Fruit fly (Drosophila melanogaster) whole organism, adult: ENCODE results near the gene HP1c.

ENCODE experiments used
- CG11617 ChIP-seq: fragments of 200-800 bp; sonication (Bioruptor generic); optimal IDR thresholded peaks from 2 replicates; lab custom pipeline; 2017; ENCODE audit warnings: mild to moderate bottlenecking, missing biosample characterization, missing genetic modification reagents, missing genetic modification characterization
- CG12768 ChIP-seq: fragments of 200-800 bp; sonication (Bioruptor generic); optimal IDR thresholded peaks from 2 replicates; lab custom pipeline; 2017; ENCODE audit warnings: missing biosample characterization, missing genetic modification characterization, mild to moderate bottlenecking, moderate library complexity, missing genetic modification reagents
- CG14711 ChIP-seq: fragments of 200-800 bp; sonication (Bioruptor generic); optimal IDR thresholded peaks from 2 replicates; lab custom pipeline; 2018; ENCODE audit warnings: missing biosample characterization, mild to moderate bottlenecking, missing genetic modification characterization, moderate library complexity
- CG1620 ChIP-seq: fragments of 200-800 bp; sonication (Bioruptor generic); optimal IDR thresholded peaks from 2 replicates; lab custom pipeline; 2016; ENCODE audit warnings: missing biosample characterization, missing genetic modification characterization
- CG33017 ChIP-seq: fragments of 200-800 bp; sonication (Bioruptor generic); optimal IDR thresholded peaks from 2 replicates; lab custom pipeline; 2018; ENCODE audit warnings: missing biosample characterization, mild to moderate bottlenecking, missing genetic modification characterization, moderate library complexity
- CG5204 ChIP-seq: fragments of 200-800 bp; sonication (Bioruptor generic); optimal IDR thresholded peaks from 2 replicates; lab custom pipeline; 2016; ENCODE audit warnings: missing biosample characterization, missing genetic modification characterization
- CG7045 ChIP-seq: fragments of 200-800 bp; sonication (Bioruptor generic); optimal IDR thresholded peaks from 2 replicates; lab custom pipeline; 2017; ENCODE audit warnings: missing biosample characterization, mild to moderate bottlenecking, missing genetic modification characterization
- CG7101 ChIP-seq: fragments of 200-800 bp; sonication (Bioruptor generic); optimal IDR thresholded peaks from 2 replicates; lab custom pipeline; 2018; ENCODE audit warnings: missing biosample characterization, mild to moderate bottlenecking, missing genetic modification characterization, moderate library complexity
- Clk ChIP-seq: fragments of 200-800 bp; sonication (Bioruptor generic); optimal IDR thresholded peaks from 2 replicates; lab custom pipeline; 2017; ENCODE audit warnings: missing biosample characterization, missing genetic modification characterization
- Crg-1 ChIP-seq: fragments of 200-800 bp; sonication (Bioruptor generic); optimal IDR thresholded peaks from 2 replicates; lab custom pipeline; 2016; ENCODE audit warnings: missing biosample characterization, missing genetic modification characterization
- Hr96 ChIP-seq: fragments of 200-800 bp; sonication (Bioruptor generic); optimal IDR thresholded peaks from 2 replicates; lab custom pipeline; 2016; ENCODE audit warnings: missing biosample characterization, missing genetic modification characterization
- Mnt ChIP-seq: fragments of 200-800 bp; sonication (Bioruptor generic); optimal IDR thresholded peaks from 2 replicates; lab custom pipeline; 2016; ENCODE audit warnings: missing biosample characterization, mild to moderate bottlenecking, missing genetic modification characterization
- bab1 ChIP-seq: fragments of 200-800 bp; sonication (Bioruptor generic); optimal IDR thresholded peaks from 3 replicates; lab custom pipeline; 2019; ENCODE audit warnings: missing biosample characterization, mild to moderate bottlenecking, missing genetic modification characterization, moderate library complexity
- cic ChIP-seq: fragments of 200-800 bp; sonication (Bioruptor generic); optimal IDR thresholded peaks from 2 replicates; lab custom pipeline; 2017; ENCODE audit warnings: missing biosample characterization, mild to moderate bottlenecking, missing genetic modification characterization, moderate library complexity
- cnc ChIP-seq, 2 experiments: fragments of >200 bp; optimal IDR thresholded peaks; 2 replicates each; lab custom pipeline; 2017
- kay ChIP-seq: fragments of 200-800 bp; sonication (Bioruptor generic); peaks from one replicate; lab custom pipeline; 2016; ENCODE audit warnings: missing biosample characterization, missing genetic modification characterization, borderline replicate concordance
- ovo ChIP-seq: fragments of 200-800 bp; sonication (Bioruptor generic); optimal IDR thresholded peaks from 2 replicates; lab custom pipeline; 2016; ENCODE audit warnings: missing biosample characterization, missing genetic modification characterization
- pad ChIP-seq: fragments of 200-800 bp; sonication (Bioruptor generic); optimal IDR thresholded peaks from 3 replicates; lab custom pipeline; 2017; ENCODE audit warnings: missing biosample characterization, missing genetic modification characterization, mild to moderate bottlenecking, moderate library complexity, missing genetic modification reagents
- tj ChIP-seq: fragments of 200-800 bp; sonication (Bioruptor generic); optimal IDR thresholded peaks from 3 replicates; lab custom pipeline; 2017; ENCODE audit warnings: missing biosample characterization, mild to moderate bottlenecking, missing genetic modification characterization, moderate library complexity
- toe ChIP-seq: fragments of 200-800 bp; sonication (Bioruptor generic); optimal IDR thresholded peaks from 2 replicates; lab custom pipeline; 2016; ENCODE audit warnings: missing biosample characterization, missing genetic modification characterization

Gene HP1c

dm6 chr3R:22726031-22726770 lies 19.2 kb upstream of the HP1c start, which contains the start of gene RNF220:
Gene RNF220, minus strand, starts transcription at chr3R:22726414.
- no peak for TF ChIP-seq tj (GFP tag; lab: Kevin White, UChicago)
- peak; percentile 62 for TF ChIP-seq Mnt (GFP tag; lab: Kevin White, UChicago)
- no peak for TF ChIP-seq CG7045
- TF ChIP-seq CG1620 (GFP tag; lab: Kevin White, UChicago) = peak; percentile 39

DNA sequence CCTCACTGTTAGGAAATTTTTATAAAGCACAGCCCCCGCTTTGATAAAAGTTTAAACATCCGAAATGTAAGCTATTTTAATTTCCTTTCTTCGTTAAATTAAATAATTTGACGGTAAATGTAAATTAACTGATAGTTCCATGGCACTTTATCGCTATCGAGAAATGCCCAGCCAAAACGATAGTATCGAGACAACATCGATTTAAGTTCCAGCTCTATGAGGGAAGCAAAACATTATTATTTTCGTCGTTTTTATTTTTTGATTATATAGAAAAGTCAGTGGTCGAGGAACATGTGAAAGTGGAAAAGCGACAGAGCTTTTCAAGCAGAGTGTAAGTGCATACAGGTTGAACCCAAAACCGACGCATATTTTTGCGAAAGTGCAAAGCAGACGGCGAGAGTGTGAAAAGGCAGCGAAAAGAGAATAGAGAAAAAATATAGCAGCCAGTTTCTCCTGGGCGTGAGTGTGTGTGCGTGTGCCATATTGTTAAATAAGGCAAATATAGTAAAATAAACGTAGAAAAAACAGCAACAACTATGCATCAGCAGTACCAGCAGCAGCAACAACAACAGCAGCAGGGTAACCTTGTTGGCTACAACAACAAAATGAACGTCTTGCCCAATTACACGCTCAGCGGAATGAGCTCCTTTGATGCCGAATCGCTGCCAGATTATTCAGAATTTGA lies 18.5 kb upstream of the HP1c start, which contains the start of gene CG45049:
CG45049 (plus strand) TSS at position 197 of the 685 bp plus-strand sequence.
- TF ChIP-seq CG12768 (GFP tag; lab: Kevin White, UChicago) = no peak
- TF ChIP-seq toe (GFP tag; lab: Kevin White, UChicago) = no peak
- TF ChIP-seq bab1 (GFP tag; lab: Kevin White, UChicago) = peak; percentile 23
- peak; percentile 34 for TF ChIP-seq tj (GFP tag; lab: Kevin White, UChicago)
- peak; percentile 78 for TF ChIP-seq cic (GFP tag; lab: Kevin White, UChicago)

DNA sequence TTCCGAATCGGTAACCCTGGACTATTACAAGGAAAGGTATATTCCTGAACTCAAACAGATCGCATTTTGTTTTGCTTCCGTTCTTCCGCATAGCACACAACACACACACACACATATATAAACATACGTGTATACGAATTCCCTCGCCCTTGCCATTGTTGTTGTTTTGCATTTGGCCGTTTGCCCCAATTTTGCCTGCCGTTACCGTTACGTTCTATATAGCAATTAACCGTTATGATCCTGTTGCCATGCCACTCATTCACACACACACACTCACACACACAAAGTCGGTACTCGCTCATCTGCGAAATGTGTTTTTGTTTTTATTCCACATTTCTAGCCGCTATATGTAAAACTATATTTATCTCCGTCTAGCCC lies 18.0 kb upstream of the HP1c start:
- TF ChIP-seq CG5204 (GFP tag; lab: Kevin White, UChicago) = no peak
- peak; percentile 88 for TF ChIP-seq pad (GFP tag; lab: Kevin White, UChicago)
- TF ChIP-seq cnc (optimal IDR thresholded peaks at IDR 0.05; lab: Kevin White, UChicago) = no peak
- no peak for TF ChIP-seq bab1 (GFP tag; lab: Kevin White, UChicago)
- TF ChIP-seq kay (GFP tag; lab: Kevin White, UChicago) = no peak
- TF ChIP-seq Hr96 (GFP tag; lab: Kevin White, UChicago) = no peak
- no peak for TF ChIP-seq CG1620 (GFP tag; lab: Kevin White, UChicago)
- TF ChIP-seq CG33017 (tag; lab: Kevin White, UChicago) = no peak
- TF ChIP-seq CG11617 (GFP tag; lab: Kevin White, UChicago) = no peak
- TF ChIP-seq cic (GFP tag; lab: Kevin White, UChicago) = peak; percentile 8
- TF ChIP-seq ovo (GFP tag; lab: Kevin White, UChicago) = peak; percentile 86
- no peak for TF ChIP-seq Clk (GFP tag; lab: Kevin White, UChicago)
- TF ChIP-seq Mnt (GFP tag; lab: Kevin White, UChicago) = no peak
- TF ChIP-seq CG7101 (tag; lab: Kevin White, UChicago) = no peak
- TF ChIP-seq CG7045 = no peak
- no peak for TF ChIP-seq CG14711
- TF ChIP-seq CG12768 (GFP tag; lab: Kevin White, UChicago) = no peak
- TF ChIP-seq tj (GFP tag; lab: Kevin White, UChicago) = peak; percentile 4
- no peak for TF ChIP-seq Crg-1 (GFP tag; lab: Kevin White, UChicago)
- no peak for TF ChIP-seq toe (GFP tag; lab: Kevin White, UChicago)

- TF ChIP-seq bab1 (GFP tag; lab: Kevin White, UChicago) (no peak), CG7045 (no peak), Mnt (GFP tag; lab: Kevin White, UChicago) (no peak), tj (GFP tag; lab: Kevin White, UChicago) (no peak), pad (GFP tag; lab: Kevin White, UChicago) (no peak), toe (GFP tag; lab: Kevin White, UChicago) (no peak), Clk (GFP tag; lab: Kevin White, UChicago) (no peak), CG11617 (GFP tag; lab: Kevin White, UChicago) (no peak), kay (GFP tag; lab: Kevin White, UChicago) (no peak), cic (GFP tag; lab: Kevin White, UChicago) (no peak), CG1620 (GFP tag; lab: Kevin White, UChicago) (no peak), CG12768 (GFP tag; lab: Kevin White, UChicago) (no peak)
Observed at dm6 chr3R:22727857-22728256, 17.6 kb upstream of the HP1c start.

DNA sequence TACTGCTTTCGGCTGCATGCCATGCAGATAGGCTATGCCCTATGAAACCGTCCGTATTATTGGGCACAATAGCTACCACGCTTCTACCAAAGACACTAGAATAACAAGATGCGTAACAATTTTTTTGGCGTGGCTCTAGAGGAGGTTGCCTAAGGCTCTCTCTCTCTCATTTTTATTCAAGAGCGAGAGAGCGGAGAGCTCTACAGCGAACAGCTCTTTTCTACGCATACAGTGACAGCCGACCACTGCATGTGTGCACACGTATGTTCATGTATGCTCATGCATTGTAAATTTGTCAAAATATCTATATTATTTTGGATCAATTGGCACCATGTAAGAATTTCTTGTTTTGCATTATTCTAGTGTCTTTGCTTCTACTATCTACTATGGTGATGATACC lies 12.4 kb upstream of the HP1c start:
- TF ChIP-seq CG12768 (GFP tag; lab: Kevin White, UChicago) = no peak
- TF ChIP-seq CG11617 (GFP tag; lab: Kevin White, UChicago) = no peak
- TF ChIP-seq cnc (optimal IDR thresholded peaks at IDR 0.05; lab: Kevin White, UChicago) = no peak
- TF ChIP-seq CG7045 = no peak
- no peak for TF ChIP-seq Clk (GFP tag; lab: Kevin White, UChicago)
- no peak for TF ChIP-seq Crg-1 (GFP tag; lab: Kevin White, UChicago)
- TF ChIP-seq CG1620 (GFP tag; lab: Kevin White, UChicago) = no peak
- no peak for TF ChIP-seq CG33017 (tag; lab: Kevin White, UChicago)
- TF ChIP-seq ovo (GFP tag; lab: Kevin White, UChicago) = no peak
- TF ChIP-seq cic (GFP tag; lab: Kevin White, UChicago) = no peak
- TF ChIP-seq pad (GFP tag; lab: Kevin White, UChicago) = no peak
- no peak for TF ChIP-seq CG14711
- TF ChIP-seq tj (GFP tag; lab: Kevin White, UChicago) = no peak
- no peak for TF ChIP-seq Mnt (GFP tag; lab: Kevin White, UChicago)
- no peak for TF ChIP-seq bab1 (GFP tag; lab: Kevin White, UChicago)
- no peak for TF ChIP-seq toe (GFP tag; lab: Kevin White, UChicago)
- no peak for TF ChIP-seq Hr96 (GFP tag; lab: Kevin White, UChicago)
- TF ChIP-seq CG5204 (GFP tag; lab: Kevin White, UChicago) = no peak
